Worm (Caenorhabditis elegans) whole organism, L3 larva: Measurements from ENCODE around the gene H04D03.2.

Experiments used
- R02D3.7 ChIP-seq: fragments of 150-350 bp; optimal IDR thresholded peaks from 2 replicates; lab custom pipeline; 2014; ENCODE audit warnings: missing biosample characterization, missing genetic modification characterization
- aly-2 ChIP-seq: fragments of 150-350 bp; optimal IDR thresholded peaks from 2 replicates; lab custom pipeline; 2014; ENCODE audit warnings: missing biosample characterization, missing genetic modification characterization
- ama-1 ChIP-seq: fragments of 150-350 bp; optimal IDR thresholded peaks from 2 replicates; lab custom pipeline; 2018
- ceh-28 ChIP-seq: fragments of 150-350 bp; optimal IDR thresholded peaks from 2 replicates; lab custom pipeline; 2014; ENCODE audit warnings: missing biosample characterization, missing genetic modification reagents, missing genetic modification characterization
- elt-3 ChIP-seq, 3 experiments: fragments of 150-350 bp in 1 of 3; sonication (generic microtip) in 2 of 3; optimal IDR thresholded peaks; 2 replicates in 2 of 3; 4 replicates in 1 of 3; lab custom pipeline; 2014 to 2017; ENCODE audit warnings: missing biosample characterization in 3 of 3, missing genetic modification characterization in 3 of 3
- fkh-10 ChIP-seq: sonication (generic microtip); optimal IDR thresholded peaks from 2 replicates; lab custom pipeline; 2017; ENCODE audit warnings: missing biosample characterization, missing genetic modification reagents, missing genetic modification characterization
- fos-1 ChIP-seq: fragments of 150-350 bp; optimal IDR thresholded peaks from 2 replicates; lab custom pipeline; 2014; ENCODE audit warnings: missing biosample characterization, missing genetic modification characterization
- jun-1 ChIP-seq: fragments of 150-350 bp; optimal IDR thresholded peaks from 2 replicates; lab custom pipeline; 2014; ENCODE audit warnings: missing biosample characterization, missing genetic modification reagents, missing genetic modification characterization
- mdl-1 ChIP-seq: fragments of 150-350 bp; optimal IDR thresholded peaks from 2 replicates; lab custom pipeline; 2014; ENCODE audit warnings: missing biosample characterization, missing genetic modification characterization
- nhr-12 ChIP-seq: fragments of 150-350 bp; optimal IDR thresholded peaks from 2 replicates; lab custom pipeline; 2014; ENCODE audit warnings: missing biosample characterization, missing genetic modification characterization
- nhr-237 ChIP-seq: fragments of 150-350 bp; optimal IDR thresholded peaks from 2 replicates; lab custom pipeline; 2014; ENCODE audit warnings: missing biosample characterization, missing genetic modification characterization
- nhr-25 ChIP-seq: sonication (generic microtip); optimal IDR thresholded peaks from 2 replicates; lab custom pipeline; 2017; ENCODE audit warnings: missing biosample characterization, missing genetic modification characterization
- snpc-4 ChIP-seq: fragments of 150-350 bp; optimal IDR thresholded peaks from 2 replicates; lab custom pipeline; 2014; ENCODE audit warnings: missing biosample characterization, missing genetic modification characterization
- ztf-11 ChIP-seq: fragments of 150-350 bp; optimal IDR thresholded peaks from 2 replicates; lab custom pipeline; 2014; ENCODE audit warnings: missing biosample characterization, missing genetic modification characterization

DNA sequence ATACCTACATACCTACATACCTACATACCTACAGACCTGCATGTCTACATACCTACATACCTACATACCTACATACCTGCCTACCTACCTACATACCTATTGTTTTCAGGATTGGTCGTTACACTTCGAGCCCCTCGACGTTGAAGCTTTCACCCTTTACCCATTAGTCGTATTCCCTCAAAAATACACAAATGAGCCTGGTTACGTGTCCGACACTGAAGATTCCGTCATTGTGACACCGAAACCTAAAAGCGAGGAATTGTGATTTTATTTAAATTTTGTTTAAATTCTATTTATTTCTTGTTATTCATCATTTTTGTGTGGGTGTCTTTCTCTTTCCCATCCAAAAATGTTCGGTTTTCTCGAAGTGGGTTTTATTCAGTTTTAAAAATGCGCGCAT is 37.0 kb upstream of the H04D03.2 start, which contains the start of gene D2045.7:
- TF ChIP-seq jun-1 (tag; lab: Kevin White, UChicago), result no peak
- TF ChIP-seq ztf-11 (tag; lab: Kevin White, UChicago), result no peak
- no peak for TF ChIP-seq ama-1 (lab: Kevin White, UChicago)
- TF ChIP-seq snpc-4 (tag; lab: Kevin White, UChicago), result no peak
- TF ChIP-seq fos-1 (tag; lab: Kevin White, UChicago), result no peak
- TF ChIP-seq fkh-10 (GFP tag; lab: Kevin White, UChicago), result no peak
- no peak for TF ChIP-seq aly-2 (tag; lab: Kevin White, UChicago)
- TF ChIP-seq nhr-12 (tag; lab: Kevin White, UChicago), result no peak
- TF ChIP-seq mdl-1 (tag; lab: Kevin White, UChicago), result no peak
- TF ChIP-seq elt-3 (tag; optimal IDR thresholded peaks at IDR 0.05; lab: Kevin White, UChicago), result no peak
- TF ChIP-seq R02D3.7 (tag; lab: Kevin White, UChicago), result no peak
- no peak for TF ChIP-seq ceh-28 (tag; lab: Kevin White, UChicago)
- TF ChIP-seq nhr-237 (tag; lab: Kevin White, UChicago), result no peak
- TF ChIP-seq nhr-25, result no peak
